Worm (Caenorhabditis elegans): ENCODE results near the gene acn-1.

Gene acn-1

ce11 chrX:5063750-5064652 is 32.9 kb downstream of the acn-1 start, which contains the start of gene C24H10.2:
Gene C24H10.2, plus strand, starts transcription at chrX:5064602.
- TF ChIP-seq ceh-16 (tag; optimal IDR thresholded peaks at IDR 0.05) (no peak), ama-1 (optimal IDR thresholded peaks at IDR 0.05) (no peak), elt-3 (tag; optimal IDR thresholded peaks at IDR 0.05) (no peak), ceh-82 (tag; optimal IDR thresholded peaks at IDR 0.05) (no peak), lin-15B (tag; optimal IDR thresholded peaks at IDR 0.05) (no peak), pha-4 (tag; optimal IDR thresholded peaks at IDR 0.05) (peak; percentile 51), skn-1 (tag; optimal IDR thresholded peaks at IDR 0.05) (no peak), eor-1 (tag; optimal IDR thresholded peaks at IDR 0.05) (no peak), fkh-2 (tag; optimal IDR thresholded peaks at IDR 0.05) (no peak), fkh-10 (GFP tag; optimal IDR thresholded peaks at IDR 0.05) (no peak), nhr-67 (tag; optimal IDR thresholded peaks at IDR 0.05) (no peak), pqm-1 (tag; optimal IDR thresholded peaks at IDR 0.05) (peak; percentile 22), nhr-28 (tag; optimal IDR thresholded peaks at IDR 0.05) (no peak), zag-1 (tag; optimal IDR thresholded peaks at IDR 0.05) (no peak), mdl-1 (tag; optimal IDR thresholded peaks at IDR 0.05) (no peak), ceh-28 (tag; optimal IDR thresholded peaks at IDR 0.05) (peak; percentile 60), unc-39 (tag; optimal IDR thresholded peaks at IDR 0.05) (no peak), ZK546.5 (tag; optimal IDR thresholded peaks at IDR 0.05) (no peak), unc-62 (GFP tag; optimal IDR thresholded peaks at IDR 0.05) (no peak), egl-5 (tag; optimal IDR thresholded peaks at IDR 0.05) (peak; percentile 56), nhr-43 (tag; optimal IDR thresholded peaks at IDR 0.05; ENCODE audit: poor library complexity, severe bottlenecking) (no peak), ztf-4 (tag; optimal IDR thresholded peaks at IDR 0.05) (no peak), nhr-25 (tag; optimal IDR thresholded peaks at IDR 0.05) (no peak), mml-1 (tag; optimal IDR thresholded peaks at IDR 0.05) (no peak), lsy-12 (tag; optimal IDR thresholded peaks at IDR 0.05) (no peak), egl-27 (tag; optimal IDR thresholded peaks at IDR 0.05) (no peak), hmg-11 (tag; optimal IDR thresholded peaks at IDR 0.05) (peak; percentile 69), nhr-11 (tag; optimal IDR thresholded peaks at IDR 0.05) (no peak), elt-2 (tag; optimal IDR thresholded peaks at IDR 0.05) (peak; percentile 90), nhr-77 (tag; optimal IDR thresholded peaks at IDR 0.05) (no peak), jun-1 (tag; optimal IDR thresholded peaks at IDR 0.05) (no peak), elt-1 (tag; optimal IDR thresholded peaks at IDR 0.05) (peak; percentile 8), tbx-2 (tag; optimal IDR thresholded peaks at IDR 0.05) (peak; percentile 20), aly-2 (tag; optimal IDR thresholded peaks at IDR 0.05) (no peak), ztf-11 (tag; optimal IDR thresholded peaks at IDR 0.05) (no peak), R02D3.7 (tag; optimal IDR thresholded peaks at IDR 0.05) (no peak), daf-12 (tag; optimal IDR thresholded peaks at IDR 0.05) (no peak), snpc-4 (tag; optimal IDR thresholded peaks at IDR 0.05) (no peak), nfya-1 (tag; optimal IDR thresholded peaks at IDR 0.05; ENCODE audit: insufficient read depth) (peak; percentile 76), ceh-9 (tag; optimal IDR thresholded peaks at IDR 0.05) (no peak), sea-2 (GFP tag; optimal IDR thresholded peaks at IDR 0.05) (no peak), fos-1 (tag; optimal IDR thresholded peaks at IDR 0.05) (no peak), nhr-12 (tag; optimal IDR thresholded peaks at IDR 0.05) (no peak), nhr-23 (tag; optimal IDR thresholded peaks at IDR 0.05) (no peak), nhr-76 (tag; optimal IDR thresholded peaks at IDR 0.05) (no peak), nhr-237 (tag; optimal IDR thresholded peaks at IDR 0.05) (no peak), lin-39 (tag; optimal IDR thresholded peaks at IDR 0.05) (peak; percentile 91)

Measured in whole organism, L3 larva.